Fruit fly (Drosophila melanogaster) whole organism, embryonic: ENCODE results near the gene al.
A peak's percentile ranks its signal among the peaks of the same experiment; 100 is the strongest.

Source experiments
- ATbp ChIP-seq: fragments of 200-800 bp; sonication (Bioruptor generic); optimal IDR thresholded peaks from 2 replicates; lab custom pipeline; 2017; ENCODE audit warnings: missing biosample characterization, mild to moderate bottlenecking, missing genetic modification characterization, missing genetic modification reagents
- Adf1 ChIP-seq: fragments of 200-800 bp; sonication (Bioruptor generic); IDR thresholded peaks from 2 replicates; pipeline ENCODE4 v1.3.6; 2022; ENCODE audit warnings: missing biosample characterization, missing genetic modification characterization
- CG10654 ChIP-seq: fragments of 200-800 bp; sonication (Bioruptor generic); optimal IDR thresholded peaks from 2 replicates; lab custom pipeline; 2016; ENCODE audit warnings: missing biosample characterization, missing genetic modification characterization
- CG12391 ChIP-seq: fragments of 200-800 bp; sonication (Bioruptor generic); optimal IDR thresholded peaks from 3 replicates; lab custom pipeline; 2018; ENCODE audit warnings: missing biosample characterization, mild to moderate bottlenecking, missing genetic modification characterization, moderate library complexity
- CG14710 ChIP-seq: fragments of 200-800 bp; sonication (Bioruptor generic); optimal IDR thresholded peaks from 3 replicates; lab custom pipeline; 2019; ENCODE audit warnings: missing biosample characterization, mild to moderate bottlenecking, missing genetic modification characterization, moderate library complexity
- CG17328 ChIP-seq: fragments of 200-800 bp; sonication (Bioruptor generic); IDR thresholded peaks from 2 replicates; pipeline ENCODE4 v1.3.6; 2022; ENCODE audit warnings: missing biosample characterization, missing genetic modification characterization
- CG17385 ChIP-seq: fragments of 200-800 bp; sonication (Bioruptor generic); optimal IDR thresholded peaks from 3 replicates; lab custom pipeline; 2018; ENCODE audit warnings: missing biosample characterization, mild to moderate bottlenecking, missing genetic modification characterization
- CG18262 ChIP-seq: fragments of 200-800 bp; optimal IDR thresholded peaks from 3 replicates; lab custom pipeline; 2019; ENCODE audit warnings: missing biosample characterization, mild to moderate bottlenecking, missing genetic modification characterization, moderate library complexity
- CG2120 ChIP-seq: fragments of 200-800 bp; sonication (Bioruptor generic); optimal IDR thresholded peaks from 3 replicates; lab custom pipeline; 2016; ENCODE audit warnings: missing biosample characterization, missing genetic modification characterization
- CG2712 ChIP-seq: fragments of 200-800 bp; optimal IDR thresholded peaks from 3 replicates; lab custom pipeline; 2019; ENCODE audit warnings: missing biosample characterization, mild to moderate bottlenecking, missing genetic modification characterization, moderate library complexity
- CG30431 ChIP-seq: fragments of 200-800 bp; sonication (Bioruptor generic); optimal IDR thresholded peaks from 2 replicates; lab custom pipeline; 2017; ENCODE audit warnings: missing biosample characterization, missing genetic modification characterization
- CG32532 ChIP-seq: fragments of 200-800 bp; sonication (Bioruptor generic); IDR thresholded peaks from 2 replicates; pipeline ENCODE4 v1.3.6; 2022; ENCODE audit warnings: missing biosample characterization, missing genetic modification characterization
- CG4424 ChIP-seq: fragments of 200-800 bp; sonication (Bioruptor generic); optimal IDR thresholded peaks from 3 replicates; lab custom pipeline; 2016; ENCODE audit warnings: missing biosample characterization, missing genetic modification characterization
- CG4820 ChIP-seq: fragments of 200-800 bp; sonication (Bioruptor generic); optimal IDR thresholded peaks from 3 replicates; lab custom pipeline; 2016; ENCODE audit warnings: missing biosample characterization, missing genetic modification characterization
- CG6813 ChIP-seq: fragments of 200-800 bp; sonication (Bioruptor generic); optimal IDR thresholded peaks from 2 replicates; lab custom pipeline; 2017; ENCODE audit warnings: missing biosample characterization, missing genetic modification characterization, mild to moderate bottlenecking, moderate library complexity, missing genetic modification reagents
- CG7786 ChIP-seq: fragments of 200-800 bp; sonication (Bioruptor generic); optimal IDR thresholded peaks from 2 replicates; lab custom pipeline; 2016; ENCODE audit warnings: missing biosample characterization, missing genetic modification characterization
- CG7839 ChIP-seq: fragments of 200-800 bp; sonication (Bioruptor generic); optimal IDR thresholded peaks from 3 replicates; lab custom pipeline; 2018; ENCODE audit warnings: missing biosample characterization, mild to moderate bottlenecking, missing genetic modification characterization, moderate library complexity
- CG9727 ChIP-seq: fragments of 200-800 bp; sonication (Bioruptor generic); optimal IDR thresholded peaks from 3 replicates; lab custom pipeline; 2017; ENCODE audit warnings: missing biosample characterization, mild to moderate bottlenecking, missing genetic modification characterization
- CG9817 ChIP-seq: fragments of 200-800 bp; sonication (Bioruptor generic); optimal IDR thresholded peaks from 2 replicates; lab custom pipeline; 2018; ENCODE audit warnings: missing biosample characterization, mild to moderate bottlenecking, missing genetic modification characterization, moderate library complexity
- CHES-1-like ChIP-seq: fragments of 200-800 bp; sonication (Bioruptor generic); optimal IDR thresholded peaks from 2 replicates; lab custom pipeline; 2016; ENCODE audit warnings: missing biosample characterization, missing genetic modification characterization
- Chrac-16 ChIP-seq: fragments of 200-800 bp; sonication (Bioruptor generic); optimal IDR thresholded peaks from 3 replicates; lab custom pipeline; 2016; ENCODE audit warnings: missing biosample characterization, missing genetic modification characterization
- E2f1 ChIP-seq: fragments of 200-800 bp; sonication (Bioruptor generic); IDR thresholded peaks from 2 replicates; pipeline ENCODE4 v1.3.6; 2022; ENCODE audit warnings: missing biosample characterization, missing genetic modification characterization
- HLH54F ChIP-seq: fragments of 200-800 bp; sonication (Bioruptor generic); optimal IDR thresholded peaks from 3 replicates; lab custom pipeline; 2016; ENCODE audit warnings: missing biosample characterization, missing genetic modification characterization
- Lpt ChIP-seq: fragments of >200 bp; optimal IDR thresholded peaks from 2 replicates; lab custom pipeline; 2018; ENCODE audit warnings: missing biosample characterization, missing genetic modification characterization
- Ptx1 ChIP-seq: fragments of 200-800 bp; sonication (Bioruptor generic); IDR thresholded peaks from 2 replicates; pipeline ENCODE4 v1.3.6; 2022; ENCODE audit warnings: missing biosample characterization, missing genetic modification characterization
- Rx ChIP-seq: fragments of 200-800 bp; sonication (Bioruptor generic); IDR thresholded peaks from 2 replicates; pipeline ENCODE4 v1.3.6; 2022; ENCODE audit warnings: missing biosample characterization, missing genetic modification characterization
- Sox102F ChIP-seq: fragments of 200-800 bp; sonication (Bioruptor generic); optimal IDR thresholded peaks from 2 replicates; lab custom pipeline; 2018; ENCODE audit warnings: missing biosample characterization, mild to moderate bottlenecking, missing genetic modification characterization, moderate library complexity
- Xrp1 ChIP-seq: fragments of 200-800 bp; sonication (Bioruptor generic); IDR thresholded peaks from 2 replicates; pipeline ENCODE4 v1.3.6; 2022; ENCODE audit warnings: missing biosample characterization, missing genetic modification characterization
- az2 ChIP-seq: fragments of 200-800 bp; sonication (Bioruptor generic); optimal IDR thresholded peaks from 3 replicates; lab custom pipeline; 2016; ENCODE audit warnings: missing biosample characterization, missing genetic modification characterization
- bab2 ChIP-seq: fragments of 200-800 bp; sonication (Bioruptor generic); optimal IDR thresholded peaks from 2 replicates; lab custom pipeline; 2016; ENCODE audit warnings: missing biosample characterization, missing genetic modification characterization
- bcd ChIP-seq: fragments of 200-800 bp; sonication (Bioruptor generic); optimal IDR thresholded peaks from 2 replicates; lab custom pipeline; 2017; ENCODE audit warnings: missing biosample characterization, mild to moderate bottlenecking, missing genetic modification characterization
- bsh ChIP-seq, 2 experiments: fragments of 200-800 bp; sonication (Bioruptor generic); optimal IDR thresholded peaks; 2 replicates each; lab custom pipeline; 2017 to 2018; ENCODE audit warnings: mild to moderate bottlenecking in 2 of 2, missing biosample characterization in 2 of 2, missing genetic modification characterization in 2 of 2, moderate library complexity in 1 of 2
- ci ChIP-seq: fragments of 200-800 bp; sonication (Bioruptor generic); IDR thresholded peaks from 3 replicates; pipeline ENCODE4 v1.3.6; 2022; ENCODE audit warnings: missing biosample characterization, missing genetic modification characterization
- ewg ChIP-seq: fragments of 200-800 bp; sonication (Bioruptor generic); optimal IDR thresholded peaks from 3 replicates; lab custom pipeline; 2017; ENCODE audit warnings: mild to moderate bottlenecking, missing biosample characterization, missing genetic modification reagents, missing genetic modification characterization
- ind ChIP-seq: fragments of 200-800 bp; sonication (Bioruptor generic); optimal IDR thresholded peaks from 3 replicates; lab custom pipeline; 2016; ENCODE audit warnings: missing biosample characterization, missing genetic modification characterization
- kay ChIP-seq: fragments of 200-800 bp; sonication (Bioruptor generic); optimal IDR thresholded peaks from 2 replicates; lab custom pipeline; 2016; ENCODE audit warnings: missing biosample characterization, missing genetic modification characterization
- lov ChIP-seq, 2 experiments: fragments of 200-800 bp in 1 of 2; fragments of >200 bp in 1 of 2; sonication (Bioruptor generic) in 1 of 2; IDR thresholded peaks in 1 of 2; optimal IDR thresholded peaks in 1 of 2; 2 replicates in 1 of 2; 3 replicates in 1 of 2; pipeline versions ENCODE4 v1.3.6 to Lab custom; 2017 to 2022; ENCODE audit warnings: missing biosample characterization in 1 of 2, missing genetic modification characterization in 1 of 2
- nom ChIP-seq: fragments of 200-800 bp; sonication (Bioruptor generic); optimal IDR thresholded peaks from 2 replicates; lab custom pipeline; 2017; ENCODE audit warnings: missing biosample characterization, missing genetic modification characterization, mild to moderate bottlenecking, moderate library complexity, missing genetic modification reagents
- otp ChIP-seq: fragments of 200-800 bp; sonication (Bioruptor generic); IDR thresholded peaks from 3 replicates; pipeline ENCODE4, ENCODE4 v1.3.6; 2022; ENCODE audit warnings: missing biosample characterization, missing genetic modification characterization
- ranshi ChIP-seq: fragments of 200-800 bp; sonication (Bioruptor generic); IDR thresholded peaks from 2 replicates; pipeline ENCODE4 v1.3.6; 2022; ENCODE audit warnings: missing biosample characterization, missing genetic modification characterization
- repo ChIP-seq: fragments of 200-800 bp; sonication (Bioruptor generic); optimal IDR thresholded peaks from 2 replicates; lab custom pipeline; 2016; ENCODE audit warnings: missing biosample characterization, missing genetic modification characterization
- sens ChIP-seq: fragments of 200-800 bp; sonication (Bioruptor generic); peaks from one replicate; lab custom pipeline; 2016; ENCODE audit warnings: missing biosample characterization, missing genetic modification characterization
- shn ChIP-seq: fragments of 200-800 bp; sonication (Bioruptor generic); optimal IDR thresholded peaks from 3 replicates; lab custom pipeline; 2016; ENCODE audit warnings: missing biosample characterization, missing genetic modification characterization
- tio ChIP-seq: fragments of 200-800 bp; sonication (Bioruptor generic); optimal IDR thresholded peaks from 2 replicates; lab custom pipeline; 2017; ENCODE audit warnings: missing biosample characterization, missing genetic modification characterization, inconsistent platforms
- vfl ChIP-seq: fragments of 200-800 bp; sonication (Bioruptor generic); optimal IDR thresholded peaks from 2 replicates; lab custom pipeline; 2016; ENCODE audit warnings: missing biosample characterization, missing genetic modification characterization
- zen2 ChIP-seq: fragments of 200-800 bp; sonication (Bioruptor generic); IDR thresholded peaks from 3 replicates; pipeline ENCODE4 v1.3.6; 2022; ENCODE audit warnings: missing biosample characterization, missing genetic modification characterization; ENCODE audit not compliant: partially characterized antibody
- zf30C ChIP-seq: fragments of 200-800 bp; sonication (Bioruptor generic); optimal IDR thresholded peaks from 3 replicates; lab custom pipeline; 2018; ENCODE audit warnings: missing biosample characterization, mild to moderate bottlenecking, missing genetic modification characterization
- zfh1 ChIP-seq: fragments of 200-800 bp; sonication (Bioruptor generic); IDR thresholded peaks from 3 replicates; pipeline ENCODE4 v1.3.6; 2022; ENCODE audit warnings: missing biosample characterization, missing genetic modification characterization

The al gene

dm6 chr2L:427338-428234 lies 49.7 kb downstream of the al start:
- TF ChIP-seq CG30431 (GFP tag; lab: Kevin White, UChicago) (peak; percentile 18), CG7786 (peak; percentile 43), Adf1 (GFP tag; lab: Robert Waterston, UW) (peak; percentile 28; the same call in 1 of the 2 replicates), bsh (GFP tag; optimal IDR thresholded peaks at IDR 0.05; lab: Kevin White, UChicago) (peak; percentile 30 to 74), CG2712 (tag; lab: Kevin White, UChicago) (peak; percentile 6), az2 (GFP tag; lab: Kevin White, UChicago) (peak; percentile 16), zen2 (GFP tag; lab: Robert Waterston, UW) (no peak), nom (peak; percentile 94), ci (GFP tag; lab: Robert Waterston, UW) (peak; percentile 66; the same call in 1 of the 3 replicates), CG9817 (tag; lab: Kevin White, UChicago) (no peak), Rx (GFP tag; lab: Robert Waterston, UW) (0 out of 2 replicates have a peak, but pooled peaks have one; percentile 10), E2f1 (0 out of 2 replicates have a peak, but pooled peaks have one; percentile 25), ranshi (GFP tag; lab: Robert Waterston, UW) (0 out of 2 replicates have a peak, but pooled peaks have one; percentile 6), lov (optimal IDR thresholded peaks at IDR 0.05; lab: Kevin White, UChicago) (no peak), lov (GFP tag; IDR thresholded peaks at IDR 0.05; lab: Robert Waterston, UW) (0 out of 3 replicates have a peak, but pooled peaks have one; percentile 66), CHES-1-like (GFP tag; lab: Kevin White, UChicago) (peak; percentile 27), CG4820 (GFP tag; lab: Kevin White, UChicago) (peak; percentile 17), zfh1 (GFP tag; lab: Robert Waterston, UW) (peak; percentile 54; the same call in 1 of the 3 replicates), CG12391 (peak; percentile 16), kay (GFP tag; lab: Kevin White, UChicago) (no peak), CG2120 (GFP tag; lab: Kevin White, UChicago) (peak; percentile 8), tio (GFP tag; lab: Kevin White, UChicago) (peak; percentile 53), vfl (GFP tag; lab: Kevin White, UChicago) (peak; percentile 4), CG17385 (peak; percentile 5), CG7839 (no peak), HLH54F (GFP tag; lab: Kevin White, UChicago) (no peak), CG14710 (tag; lab: Kevin White, UChicago) (peak; percentile 4), zf30C (peak; percentile 71), ATbp (GFP tag; lab: Kevin White, UChicago) (peak; percentile 28), otp (no peak), CG17328 (GFP tag; lab: Robert Waterston, UW) (peak; percentile 52; the same call in 1 of the 2 replicates), CG9727 (peak; percentile 21), repo (no peak), bab2 (GFP tag; lab: Kevin White, UChicago) (no peak), shn (GFP tag; lab: Kevin White, UChicago) (peak; percentile 30), CG6813 (GFP tag; lab: Kevin White, UChicago) (peak; percentile 16), Sox102F (GFP tag; lab: Kevin White, UChicago) (peak; percentile 18), Chrac-16 (GFP tag; lab: Kevin White, UChicago) (peak; percentile 22), ewg (GFP tag; lab: Kevin White, UChicago) (peak; percentile 20), CG32532 (GFP tag; lab: Robert Waterston, UW) (peak; percentile 41), CG4424 (GFP tag; lab: Kevin White, UChicago) (peak; percentile 22), CG18262 (tag; lab: Kevin White, UChicago) (peak; percentile 22), Ptx1 (GFP tag; lab: Robert Waterston, UW) (0 out of 2 replicates have a peak, but pooled peaks have one; percentile 24), CG10654 (GFP tag; lab: Kevin White, UChicago) (no peak), Lpt (GFP tag; lab: Kevin White, UChicago) (no peak), Xrp1 (peak; percentile 71), sens (GFP tag; lab: Kevin White, UChicago) (peak; percentile 76), bcd (GFP tag; lab: Kevin White, UChicago) (peak; percentile 12), ind (GFP tag; lab: Kevin White, UChicago) (peak; percentile 4)
